Fruit fly (Drosophila melanogaster): ENCODE results near the gene CG43895.

Gene CG43895

dm6 chr3L:21841079-21841478 lies 27.6 kb upstream of the CG43895 start, which contains the start of gene P5CDh1:
P5CDh1 (minus strand) TSS chr3L:21841356.
- TF ChIP-seq Snoo (tag; optimal IDR thresholded peaks at IDR 0.05) (no peak), CG12605 (GFP tag; IDR thresholded peaks at IDR 0.05) (no peak), CG10348 (GFP tag; IDR thresholded peaks at IDR 0.05) (no peak), fd96Ca (GFP tag; IDR thresholded peaks at IDR 0.05) (peak; percentile 41; the same call in 1 of the 3 replicates), CG8159 (tag; optimal IDR thresholded peaks at IDR 0.05) (no peak), CG32121 (GFP tag; IDR thresholded peaks at IDR 0.05) (peak; percentile 15; the same call in 1 of the 2 replicates), Pif1A (GFP tag; optimal IDR thresholded peaks at IDR 0.05) (no peak), CG13204 (GFP tag; optimal IDR thresholded peaks at IDR 0.05) (no peak), rn (GFP tag; IDR thresholded peaks at IDR 0.05) (no peak), CG15710 (tag; optimal IDR thresholded peaks at IDR 0.05) (no peak), CG17806 (tag; optimal IDR thresholded peaks at IDR 0.05) (no peak), D1 (tag; optimal IDR thresholded peaks at IDR 0.05) (no peak), gl (tag; optimal IDR thresholded peaks at IDR 0.05) (no peak), Ets98B (GFP tag; IDR thresholded peaks at IDR 0.05) (peak; percentile 53), CG34367 (tag; optimal IDR thresholded peaks at IDR 0.05) (no peak), Pif1B (GFP tag; optimal IDR thresholded peaks at IDR 0.05) (no peak), CG4496 (GFP tag; IDR thresholded peaks at IDR 0.05) (peak; percentile 39; the same call in 2 of the 3 replicates), CG8301 (tag; optimal IDR thresholded peaks at IDR 0.05) (no peak), EcR (GFP tag; optimal IDR thresholded peaks at IDR 0.05) (no peak), CG9948 (tag; optimal IDR thresholded peaks at IDR 0.05) (no peak), CG14655 (GFP tag; optimal IDR thresholded peaks at IDR 0.05) (no peak)

- no peak for TF ChIP-seq CG15710 (tag; optimal IDR thresholded peaks at IDR 0.05)
These were observed 27.1 kb upstream of the CG43895 start for dm6 chr3L:21840642-21840987.

- peak; percentile 88 for TF ChIP-seq CG12605 (GFP tag; IDR thresholded peaks at IDR 0.05)
- peak; percentile 95 for TF ChIP-seq CG8159 (tag; optimal IDR thresholded peaks at IDR 0.05)
- peak; percentile 80 for TF ChIP-seq rn (GFP tag; IDR thresholded peaks at IDR 0.05)
- TF ChIP-seq EcR (GFP tag; optimal IDR thresholded peaks at IDR 0.05), result no peak
- TF ChIP-seq Pif1A (GFP tag; optimal IDR thresholded peaks at IDR 0.05), result peak; percentile 98
- TF ChIP-seq D1 (tag; optimal IDR thresholded peaks at IDR 0.05), result no peak
- peak; percentile 96 for TF ChIP-seq CG8301 (tag; optimal IDR thresholded peaks at IDR 0.05)
- TF ChIP-seq CG17806 (tag; optimal IDR thresholded peaks at IDR 0.05), result peak; percentile 92
- peak; percentile 76; the same call in 1 of the 2 replicates for TF ChIP-seq CG10348 (GFP tag; IDR thresholded peaks at IDR 0.05)
- TF ChIP-seq CG4496 (GFP tag; IDR thresholded peaks at IDR 0.05), result peak; percentile 95
- TF ChIP-seq CG9948 (tag; optimal IDR thresholded peaks at IDR 0.05), result peak; percentile 90
- TF ChIP-seq Pif1B (GFP tag; optimal IDR thresholded peaks at IDR 0.05), result peak; percentile 98
- peak; percentile 93 for TF ChIP-seq CG32121 (GFP tag; IDR thresholded peaks at IDR 0.05)
- peak; percentile 92 for TF ChIP-seq CG34367 (tag; optimal IDR thresholded peaks at IDR 0.05)
- TF ChIP-seq Snoo (tag; optimal IDR thresholded peaks at IDR 0.05), result peak; percentile 97
- TF ChIP-seq CG15710 (tag; optimal IDR thresholded peaks at IDR 0.05), result peak; percentile 93
- TF ChIP-seq CG14655 (GFP tag; optimal IDR thresholded peaks at IDR 0.05), result peak; percentile 97
- TF ChIP-seq fd96Ca (GFP tag; IDR thresholded peaks at IDR 0.05), result peak; percentile 95
- TF ChIP-seq Ets98B (GFP tag; IDR thresholded peaks at IDR 0.05), result peak; percentile 92
- TF ChIP-seq CG13204 (GFP tag; optimal IDR thresholded peaks at IDR 0.05), result peak; percentile 83
- peak; percentile 84 for TF ChIP-seq gl (tag; optimal IDR thresholded peaks at IDR 0.05)
These were observed 26.5 kb upstream of the CG43895 start for dm6 chr3L:21839720-21840641.

dm6 chr3L:21835569-21835968 lies 22.1 kb upstream of the CG43895 start:
- TF ChIP-seq CG9948 (tag; optimal IDR thresholded peaks at IDR 0.05) (no peak), Pif1B (GFP tag; optimal IDR thresholded peaks at IDR 0.05) (no peak), CG12605 (GFP tag; IDR thresholded peaks at IDR 0.05) (no peak), CG8159 (tag; optimal IDR thresholded peaks at IDR 0.05) (no peak), D1 (tag; optimal IDR thresholded peaks at IDR 0.05) (no peak), rn (GFP tag; IDR thresholded peaks at IDR 0.05) (no peak), Snoo (tag; optimal IDR thresholded peaks at IDR 0.05) (no peak), CG17806 (tag; optimal IDR thresholded peaks at IDR 0.05) (no peak), CG8301 (tag; optimal IDR thresholded peaks at IDR 0.05) (no peak)

- TF ChIP-seq CG13204 (GFP tag; optimal IDR thresholded peaks at IDR 0.05) (no peak), CG17806 (tag; optimal IDR thresholded peaks at IDR 0.05) (peak; percentile 57), CG8159 (tag; optimal IDR thresholded peaks at IDR 0.05) (peak; percentile 52), rn (GFP tag; IDR thresholded peaks at IDR 0.05) (0 out of 2 replicates have a peak, but pooled peaks have one; percentile 26), fd96Ca (GFP tag; IDR thresholded peaks at IDR 0.05) (peak; percentile 69; the same call in 2 of the 3 replicates), Ets98B (GFP tag; IDR thresholded peaks at IDR 0.05) (peak; percentile 38), CG10348 (GFP tag; IDR thresholded peaks at IDR 0.05) (no peak), Snoo (tag; optimal IDR thresholded peaks at IDR 0.05) (peak; percentile 39), CG14655 (GFP tag; optimal IDR thresholded peaks at IDR 0.05) (no peak), CG15710 (tag; optimal IDR thresholded peaks at IDR 0.05) (peak; percentile 37), CG12605 (GFP tag; IDR thresholded peaks at IDR 0.05) (no peak), CG4496 (GFP tag; IDR thresholded peaks at IDR 0.05) (peak; percentile 71), CG32121 (GFP tag; IDR thresholded peaks at IDR 0.05) (peak; percentile 62; the same call in 1 of the 2 replicates), EcR (GFP tag; optimal IDR thresholded peaks at IDR 0.05) (no peak), D1 (tag; optimal IDR thresholded peaks at IDR 0.05) (no peak), CG9948 (tag; optimal IDR thresholded peaks at IDR 0.05) (peak; percentile 35), CG8301 (tag; optimal IDR thresholded peaks at IDR 0.05) (peak; percentile 46), Pif1B (GFP tag; optimal IDR thresholded peaks at IDR 0.05) (no peak), gl (tag; optimal IDR thresholded peaks at IDR 0.05) (no peak), Pif1A (GFP tag; optimal IDR thresholded peaks at IDR 0.05) (no peak), CG34367 (tag; optimal IDR thresholded peaks at IDR 0.05) (peak; percentile 42)
These were observed 19.0 kb upstream of the CG43895 start, which contains the start of the genes CG7148 and Nopp140 for dm6 chr3L:21832203-21833160. CG7148 (minus strand) TSS chr3L:21832253. Nopp140 (plus strand) TSS chr3L:21832774.
